Fruit fly (Drosophila melanogaster): ENCODE results near the gene eIF4E1.

- TF ChIP-seq CG14655 (GFP tag; optimal IDR thresholded peaks at IDR 0.05) (peak; percentile 84), Pif1B (GFP tag; optimal IDR thresholded peaks at IDR 0.05) (peak; percentile 73), Snoo (tag; optimal IDR thresholded peaks at IDR 0.05) (peak; percentile 67), D1 (tag; optimal IDR thresholded peaks at IDR 0.05) (no peak), EcR (GFP tag; optimal IDR thresholded peaks at IDR 0.05) (peak; percentile 90), CG15710 (tag; optimal IDR thresholded peaks at IDR 0.05) (peak; percentile 70), CG8301 (tag; optimal IDR thresholded peaks at IDR 0.05) (peak; percentile 70), CG34367 (tag; optimal IDR thresholded peaks at IDR 0.05) (peak; percentile 44), Ets98B (GFP tag; IDR thresholded peaks at IDR 0.05) (peak; percentile 88), CG12605 (GFP tag; IDR thresholded peaks at IDR 0.05) (peak; percentile 81), fd96Ca (GFP tag; IDR thresholded peaks at IDR 0.05) (peak; percentile 82), CG13204 (GFP tag; optimal IDR thresholded peaks at IDR 0.05) (no peak), CG17806 (tag; optimal IDR thresholded peaks at IDR 0.05) (peak; percentile 74), CG10348 (GFP tag; IDR thresholded peaks at IDR 0.05) (peak; percentile 6; the same call in 1 of the 2 replicates)
Observed at dm6 chr3L:9373374-9374004, 28.8 kb downstream of the eIF4E1 start.

Data from whole organism, pupa.